Fruit fly (Drosophila melanogaster) whole organism, embryonic: ENCODE measurements around the gene CG17127.

ENCODE experiments used
- ATbp ChIP-seq: fragments of 200-800 bp; sonication (Bioruptor generic); optimal IDR thresholded peaks from 2 replicates; lab custom pipeline; 2017; ENCODE audit warnings: missing biosample characterization, mild to moderate bottlenecking, missing genetic modification characterization, missing genetic modification reagents
- BtbVII ChIP-seq: fragments of 200-800 bp; sonication (Bioruptor generic); optimal IDR thresholded peaks from 3 replicates; lab custom pipeline; 2017; ENCODE audit warnings: missing biosample characterization, mild to moderate bottlenecking, missing genetic modification characterization
- CG11456 ChIP-seq: fragments of 200-800 bp; sonication (Bioruptor generic); IDR thresholded peaks from 3 replicates; pipeline ENCODE4 v1.3.6; 2022; ENCODE audit warnings: missing biosample characterization, missing genetic modification characterization
- CG13424 ChIP-seq: fragments of 200-800 bp; sonication (Bioruptor generic); optimal IDR thresholded peaks from 2 replicates; lab custom pipeline; 2019; ENCODE audit warnings: missing biosample characterization, mild to moderate bottlenecking, missing genetic modification characterization, moderate library complexity
- CG13775 ChIP-seq: fragments of 200-800 bp; sonication (Bioruptor generic); optimal IDR thresholded peaks from 3 replicates; lab custom pipeline; 2017; ENCODE audit warnings: missing biosample characterization, mild to moderate bottlenecking, missing genetic modification characterization
- CG14441 ChIP-seq: fragments of 200-800 bp; sonication (Bioruptor generic); IDR thresholded peaks from 2 replicates; pipeline ENCODE4 v1.3.6; 2022; ENCODE audit warnings: missing biosample characterization, missing genetic modification characterization
- CG14965 ChIP-seq: fragments of 200-800 bp; sonication (Bioruptor generic); optimal IDR thresholded peaks from 2 replicates; lab custom pipeline; 2016; ENCODE audit warnings: missing biosample characterization, missing genetic modification characterization, borderline replicate concordance
- CG1832 ChIP-seq: fragments of 200-800 bp; sonication (Bioruptor generic); optimal IDR thresholded peaks from 2 replicates; lab custom pipeline; 2017; ENCODE audit warnings: missing biosample characterization, mild to moderate bottlenecking, missing genetic modification characterization, inconsistent platforms
- CG18764 ChIP-seq: fragments of 200-800 bp; sonication (Bioruptor generic); optimal IDR thresholded peaks from 3 replicates; lab custom pipeline; 2016; ENCODE audit warnings: missing biosample characterization, missing genetic modification characterization
- CG31365 ChIP-seq: fragments of 200-800 bp; sonication (Bioruptor generic); optimal IDR thresholded peaks from 2 replicates; lab custom pipeline; 2018; ENCODE audit warnings: missing biosample characterization, mild to moderate bottlenecking, missing genetic modification characterization
- CG32532 ChIP-seq: fragments of 200-800 bp; sonication (Bioruptor generic); IDR thresholded peaks from 2 replicates; pipeline ENCODE4 v1.3.6; 2022; ENCODE audit warnings: missing biosample characterization, missing genetic modification characterization
- CG4424 ChIP-seq: fragments of 200-800 bp; sonication (Bioruptor generic); optimal IDR thresholded peaks from 3 replicates; lab custom pipeline; 2016; ENCODE audit warnings: missing biosample characterization, missing genetic modification characterization
- CG6272 ChIP-seq: fragments of 200-800 bp; sonication (Bioruptor generic); IDR thresholded peaks from 2 replicates; pipeline ENCODE4 v1.3.6; 2022; ENCODE audit warnings: missing biosample characterization, missing genetic modification characterization
- CG6654 ChIP-seq: fragments of 200-800 bp; sonication (Bioruptor generic); optimal IDR thresholded peaks from 2 replicates; lab custom pipeline; 2017; ENCODE audit warnings: missing biosample characterization, mild to moderate bottlenecking, missing genetic modification characterization
- CG6791 ChIP-seq: fragments of 200-800 bp; sonication (Bioruptor generic); IDR thresholded peaks from 3 replicates; pipeline ENCODE4 v1.3.6; 2022; ENCODE audit warnings: missing biosample characterization, missing genetic modification characterization; ENCODE audit not compliant: partially characterized antibody
- CG7786 ChIP-seq: fragments of 200-800 bp; sonication (Bioruptor generic); optimal IDR thresholded peaks from 2 replicates; lab custom pipeline; 2016; ENCODE audit warnings: missing biosample characterization, missing genetic modification characterization
- CG7839 ChIP-seq: fragments of 200-800 bp; sonication (Bioruptor generic); optimal IDR thresholded peaks from 3 replicates; lab custom pipeline; 2018; ENCODE audit warnings: missing biosample characterization, mild to moderate bottlenecking, missing genetic modification characterization, moderate library complexity
- CG7928 ChIP-seq: fragments of 200-800 bp; sonication (Bioruptor generic); optimal IDR thresholded peaks from 2 replicates; lab custom pipeline; 2017; ENCODE audit warnings: missing biosample characterization, mild to moderate bottlenecking, missing genetic modification characterization
- CoRest ChIP-seq: fragments of 200-800 bp; sonication (Bioruptor generic); optimal IDR thresholded peaks from 3 replicates; lab custom pipeline; 2018; ENCODE audit warnings: missing biosample characterization, mild to moderate bottlenecking, missing genetic modification characterization, moderate library complexity
- Dbx ChIP-seq: fragments of 200-800 bp; sonication (Bioruptor generic); IDR thresholded peaks from 3 replicates; pipeline ENCODE4 v1.3.6; 2022; ENCODE audit warnings: missing biosample characterization, missing genetic modification characterization
- Doc3 ChIP-seq: fragments of 200-800 bp; sonication (Bioruptor generic); IDR thresholded peaks from 3 replicates; pipeline ENCODE4 v1.3.6; 2022; ENCODE audit warnings: missing biosample characterization, missing genetic modification characterization; ENCODE audit not compliant: partially characterized antibody
- Dref ChIP-seq: fragments of 200-800 bp; sonication (Bioruptor generic); IDR thresholded peaks from 2 replicates; pipeline ENCODE4 v1.3.6; 2022; ENCODE audit warnings: missing biosample characterization, missing genetic modification characterization
- HLH3B ChIP-seq: fragments of 200-800 bp; sonication (Bioruptor generic); IDR thresholded peaks from 2 replicates; pipeline ENCODE4 v1.3.6; 2022; ENCODE audit warnings: missing biosample characterization, missing genetic modification characterization
- Hr3 ChIP-seq: fragments of 200-800 bp; sonication (Bioruptor generic); optimal IDR thresholded peaks from 3 replicates; lab custom pipeline; 2016; ENCODE audit warnings: missing biosample characterization, missing genetic modification characterization
- Hr51 ChIP-seq, 2 experiments: fragments of 200-800 bp; sonication (Bioruptor generic); optimal IDR thresholded peaks; 2 replicates in 1 of 2; 3 replicates in 1 of 2; lab custom pipeline; 2016 to 2018; ENCODE audit warnings: missing biosample characterization in 2 of 2, missing genetic modification characterization in 2 of 2, mild to moderate bottlenecking in 1 of 2, moderate library complexity in 1 of 2
- Mes4 ChIP-seq: fragments of 200-800 bp; sonication (Bioruptor generic); optimal IDR thresholded peaks from 2 replicates; lab custom pipeline; 2016; ENCODE audit warnings: missing biosample characterization, missing genetic modification characterization
- NfI ChIP-seq: fragments of 200-800 bp; sonication (Bioruptor generic); optimal IDR thresholded peaks from 3 replicates; lab custom pipeline; 2018; ENCODE audit warnings: missing biosample characterization, mild to moderate bottlenecking, missing genetic modification characterization, moderate library complexity
- Ptx1 ChIP-seq: fragments of 200-800 bp; sonication (Bioruptor generic); IDR thresholded peaks from 2 replicates; pipeline ENCODE4 v1.3.6; 2022; ENCODE audit warnings: missing biosample characterization, missing genetic modification characterization
- TFAM ChIP-seq: fragments of 200-800 bp; sonication (Bioruptor generic); optimal IDR thresholded peaks from 2 replicates; lab custom pipeline; 2017; ENCODE audit warnings: missing biosample characterization, missing genetic modification characterization, inconsistent platforms
- ara ChIP-seq: fragments of 200-800 bp; sonication (Bioruptor generic); IDR thresholded peaks from 2 replicates; pipeline ENCODE4 v1.3.6; 2022; ENCODE audit warnings: missing biosample characterization, missing genetic modification characterization
- ato ChIP-seq: fragments of 200-800 bp; sonication (Bioruptor generic); IDR thresholded peaks from 2 replicates; pipeline ENCODE4 v1.3.6; 2022; ENCODE audit warnings: missing biosample characterization, missing genetic modification characterization; ENCODE audit not compliant: partially characterized antibody
- ci ChIP-seq: fragments of 200-800 bp; sonication (Bioruptor generic); IDR thresholded peaks from 3 replicates; pipeline ENCODE4 v1.3.6; 2022; ENCODE audit warnings: missing biosample characterization, missing genetic modification characterization
- crc ChIP-seq: fragments of 200-800 bp; sonication (Bioruptor generic); optimal IDR thresholded peaks from 2 replicates; lab custom pipeline; 2016; ENCODE audit warnings: missing biosample characterization, missing genetic modification characterization
- dmrt99B ChIP-seq: fragments of 200-800 bp; sonication (Bioruptor generic); optimal IDR thresholded peaks from 2 replicates; lab custom pipeline; 2018; ENCODE audit warnings: missing biosample characterization, mild to moderate bottlenecking, missing genetic modification characterization, moderate library complexity
- ewg ChIP-seq: fragments of 200-800 bp; sonication (Bioruptor generic); optimal IDR thresholded peaks from 3 replicates; lab custom pipeline; 2017; ENCODE audit warnings: mild to moderate bottlenecking, missing biosample characterization, missing genetic modification reagents, missing genetic modification characterization
- grn ChIP-seq: fragments of 200-800 bp; sonication (Bioruptor generic); optimal IDR thresholded peaks from 3 replicates; lab custom pipeline; 2017; ENCODE audit warnings: missing biosample characterization, missing genetic modification characterization
- jumu ChIP-seq: fragments of 200-800 bp; sonication (Bioruptor generic); optimal IDR thresholded peaks from 3 replicates; lab custom pipeline; 2016; ENCODE audit warnings: missing biosample characterization, missing genetic modification characterization
- lilli ChIP-seq: fragments of 200-800 bp; sonication (Bioruptor generic); optimal IDR thresholded peaks from 3 replicates; lab custom pipeline; 2016; ENCODE audit warnings: missing biosample characterization, missing genetic modification characterization
- maf-S ChIP-seq: fragments of 200-800 bp; sonication (Bioruptor generic); optimal IDR thresholded peaks from 2 replicates; lab custom pipeline; 2016; ENCODE audit warnings: missing biosample characterization, missing genetic modification characterization
- mam ChIP-seq: fragments of 200-800 bp; sonication (Bioruptor generic); optimal IDR thresholded peaks from 3 replicates; lab custom pipeline; 2016; ENCODE audit warnings: missing biosample characterization, missing genetic modification characterization
- pb ChIP-seq: fragments of 200-800 bp; sonication (Bioruptor generic); optimal IDR thresholded peaks from 3 replicates; lab custom pipeline; 2016; ENCODE audit warnings: missing biosample characterization, missing genetic modification characterization
- pho ChIP-seq: fragments of 200-800 bp; sonication (Bioruptor generic); optimal IDR thresholded peaks from 2 replicates; lab custom pipeline; 2016; ENCODE audit warnings: missing biosample characterization, missing genetic modification characterization
- shn ChIP-seq: fragments of 200-800 bp; sonication (Bioruptor generic); optimal IDR thresholded peaks from 3 replicates; lab custom pipeline; 2016; ENCODE audit warnings: missing biosample characterization, missing genetic modification characterization
- slbo ChIP-seq: fragments of 200-800 bp; sonication (Bioruptor generic); IDR thresholded peaks from 2 replicates; pipeline ENCODE4 v1.3.6; 2022; ENCODE audit warnings: missing biosample characterization, missing genetic modification characterization
- so ChIP-seq: fragments of 200-800 bp; sonication (Bioruptor generic); IDR thresholded peaks from 3 replicates; pipeline ENCODE4 v1.3.6; 2022; ENCODE audit warnings: missing biosample characterization, missing genetic modification characterization
- tna ChIP-seq: fragments of 200-800 bp; sonication (Bioruptor generic); IDR thresholded peaks from 2 replicates; pipeline ENCODE4 v1.3.6; 2022; ENCODE audit warnings: missing biosample characterization, missing genetic modification characterization; ENCODE audit not compliant: partially characterized antibody
- vnd ChIP-seq: fragments of 200-800 bp; sonication (Bioruptor generic); IDR thresholded peaks from 3 replicates; pipeline ENCODE4 v1.3.6; 2022; ENCODE audit warnings: missing biosample characterization, missing genetic modification characterization; ENCODE audit not compliant: partially characterized antibody
- wdn ChIP-seq: fragments of 200-800 bp; sonication (Bioruptor generic); IDR thresholded peaks from 2 replicates; pipeline ENCODE4 v1.3.6; 2022; ENCODE audit warnings: missing biosample characterization, missing genetic modification characterization
- zen2 ChIP-seq: fragments of 200-800 bp; sonication (Bioruptor generic); IDR thresholded peaks from 3 replicates; pipeline ENCODE4 v1.3.6; 2022; ENCODE audit warnings: missing biosample characterization, missing genetic modification characterization; ENCODE audit not compliant: partially characterized antibody

CG17127 gene

dm6 chr2L:10767597-10768188 lies 3.0 kb upstream of the CG17127 start, which contains the start of gene Ubc2 (continued):
- TF ChIP-seq CG13424 (no peak), so (0 out of 3 replicates have a peak, but pooled peaks have one; percentile 32), CG6791 (GFP tag; lab: Robert Waterston, UW) (peak; percentile 85), Dref (peak; percentile 94), shn (GFP tag; lab: Kevin White, UChicago) (no peak), CG18764 (GFP tag; lab: Kevin White, UChicago) (no peak), ATbp (GFP tag; lab: Kevin White, UChicago) (no peak), ci (GFP tag; lab: Robert Waterston, UW) (0 out of 3 replicates have a peak, but pooled peaks have one; percentile 31), grn (no peak), ara (GFP tag; lab: Robert Waterston, UW) (no peak), CG31365 (tag; lab: Kevin White, UChicago) (no peak), TFAM (GFP tag; lab: Kevin White, UChicago) (no peak), Ptx1 (GFP tag; lab: Robert Waterston, UW) (peak; percentile 29), maf-S (peak; percentile 11), CG13775 (GFP tag; lab: Kevin White, UChicago) (peak; percentile 6), HLH3B (0 out of 2 replicates have a peak, but pooled peaks have one; percentile 21), CG7928 (no peak), jumu (peak; percentile 16), CG32532 (GFP tag; lab: Robert Waterston, UW) (peak; percentile 49), CG14441 (GFP tag; lab: Robert Waterston, UW) (0 out of 2 replicates have a peak, but pooled peaks have one; percentile 24), ewg (GFP tag; lab: Kevin White, UChicago) (no peak), CG7786 (peak; percentile 10), lilli (GFP tag; lab: Kevin White, UChicago) (peak; percentile 63), CG7839 (tag; lab: Kevin White, UChicago) (no peak), slbo (GFP tag; lab: Robert Waterston, UW) (peak; percentile 50), Dbx (GFP tag; lab: Robert Waterston, UW) (0 out of 3 replicates have a peak, but pooled peaks have one; percentile 22), tna (GFP tag; lab: Robert Waterston, UW) (peak; percentile 75), wdn (GFP tag; lab: Robert Waterston, UW) (no peak), BtbVII (GFP tag; lab: Kevin White, UChicago) (no peak), Hr3 (no peak), ato (GFP tag; lab: Robert Waterston, UW) (peak; percentile 77), CG6654 (GFP tag; lab: Kevin White, UChicago) (no peak), mam (GFP tag; lab: Kevin White, UChicago) (peak; percentile 43), zen2 (GFP tag; lab: Robert Waterston, UW) (peak; percentile 65), pb (GFP tag; lab: Kevin White, UChicago) (no peak), vnd (GFP tag; lab: Robert Waterston, UW) (peak; percentile 70), pho (GFP tag; lab: Kevin White, UChicago) (peak; percentile 46), CoRest (tag; lab: Kevin White, UChicago) (peak; percentile 35), crc (no peak), Mes4 (no peak), Doc3 (peak; percentile 72), CG6272 (GFP tag; lab: Robert Waterston, UW) (peak; percentile 31; the same call in 1 of the 2 replicates), CG11456 (GFP tag; lab: Robert Waterston, UW) (0 out of 3 replicates have a peak, but pooled peaks have one; percentile 34), CG14965 (GFP tag; lab: Kevin White, UChicago) (no peak), CG4424 (no peak), CG1832 (peak; percentile 73), dmrt99B (tag; lab: Kevin White, UChicago) (no peak), NfI (GFP tag; lab: Kevin White, UChicago) (peak; percentile 11), Hr51 (GFP tag; optimal IDR thresholded peaks at IDR 0.05; lab: Kevin White, UChicago) (peak in 1 of 2 experiments; percentile 28)
